Fruit fly (Drosophila melanogaster) whole organism, pupa: ENCODE data around the gene CG31441.

ENCODE experiments used
- CG12605 ChIP-seq: fragments of 200-800 bp; sonication (Bioruptor generic); IDR thresholded peaks from 2 replicates; pipeline ENCODE4 v1.3.6; 2022; ENCODE audit warnings: missing biosample characterization, missing genetic modification characterization
- CG34367 ChIP-seq: fragments of 200-800 bp; sonication (Bioruptor generic); optimal IDR thresholded peaks from 2 replicates; lab custom pipeline; 2018; ENCODE audit warnings: missing biosample characterization, mild to moderate bottlenecking, missing genetic modification characterization
- CG8159 ChIP-seq: fragments of 200-800 bp; sonication (Bioruptor generic); optimal IDR thresholded peaks from 3 replicates; lab custom pipeline; 2018; ENCODE audit warnings: missing biosample characterization, mild to moderate bottlenecking, missing genetic modification characterization, moderate library complexity
- D1 ChIP-seq: fragments of 200-800 bp; sonication (Bioruptor generic); optimal IDR thresholded peaks from 2 replicates; lab custom pipeline; 2018; ENCODE audit warnings: missing biosample characterization, mild to moderate bottlenecking, missing genetic modification characterization, moderate library complexity
- rn ChIP-seq: fragments of 200-800 bp; sonication (Bioruptor generic); IDR thresholded peaks from 2 replicates; pipeline ENCODE4 v1.3.6; 2022; ENCODE audit warnings: missing biosample characterization, missing genetic modification characterization

dm6 chr3R:11230392-11230791 lies 5.7 kb upstream of the CG31441 start, which contains the start of gene GCC88:
- no peak for TF ChIP-seq D1 (tag; lab: Kevin White, UChicago)
- TF ChIP-seq CG34367, result no peak
- no peak for TF ChIP-seq rn
- TF ChIP-seq CG8159 (tag; lab: Kevin White, UChicago), result no peak
- TF ChIP-seq CG12605, result no peak
